Fruit fly (Drosophila melanogaster): Measurements from ENCODE around the gene brk.

Gene brk

DNA sequence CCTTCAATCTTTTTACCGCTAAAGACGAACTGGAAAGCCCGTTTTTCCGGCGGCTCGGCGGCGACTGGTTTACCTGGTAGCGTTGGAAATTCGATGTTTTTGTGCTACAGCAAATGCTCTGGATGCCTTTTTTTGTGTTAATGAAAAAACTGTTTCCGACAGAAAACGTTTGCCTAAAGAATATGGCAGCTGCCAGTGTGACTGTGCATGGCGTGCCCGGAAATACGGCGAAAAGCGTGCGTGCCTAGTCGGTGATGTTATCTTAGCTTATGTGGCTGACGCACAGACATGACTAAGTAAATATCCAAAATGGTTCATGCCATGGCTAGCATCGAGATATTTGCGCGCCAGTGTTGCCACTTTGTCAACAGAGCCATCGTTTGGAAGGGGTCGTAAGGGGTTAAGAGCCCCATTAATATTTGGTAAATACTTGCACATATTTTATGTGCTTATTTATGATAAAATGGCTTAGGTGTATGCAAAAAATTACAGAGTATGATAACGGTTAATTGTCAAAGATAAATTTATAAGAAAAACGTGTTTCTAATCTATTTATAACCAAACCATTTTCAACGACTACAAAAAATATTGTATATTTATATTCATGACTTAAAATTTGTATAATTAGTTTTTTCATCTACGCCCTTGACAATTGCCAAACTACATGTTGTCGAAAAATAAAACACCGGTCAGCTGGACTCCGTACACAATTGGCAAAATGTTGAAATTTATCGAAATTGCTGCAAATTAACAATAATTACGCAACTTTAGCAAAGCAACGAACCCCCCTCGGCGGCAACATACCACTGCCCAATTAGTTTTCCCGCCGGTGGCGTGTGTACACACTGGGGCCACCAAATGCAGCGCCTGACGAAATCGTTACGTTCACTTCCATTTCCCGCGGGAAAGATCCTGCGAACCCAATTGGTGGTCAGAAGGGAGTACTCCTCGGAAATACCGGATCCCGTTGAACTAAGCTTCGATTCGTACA, 21.4 kb upstream of the brk start, which contains the start of gene CG2059 (continued):
- TF ChIP-seq CG7928 (GFP tag; optimal IDR thresholded peaks at IDR 0.05) (peak; percentile 53), twi (tag; optimal IDR thresholded peaks at IDR 0.05) (no peak), Lhr (GFP tag; optimal IDR thresholded peaks at IDR 0.05) (peak; percentile 92), sna (GFP tag; IDR thresholded peaks at IDR 0.05; ENCODE audit: partially characterized antibody) (0 out of 2 replicates have a peak, but pooled peaks have one; percentile 12), sug (tag; optimal IDR thresholded peaks at IDR 0.05) (peak; percentile 24), B-H1 (GFP tag; IDR thresholded peaks at IDR 0.05) (no peak), vvl (GFP tag; IDR thresholded peaks at IDR 0.05) (peak; percentile 72), jigr1 (GFP tag; IDR thresholded peaks at IDR 0.05) (no peak), CG18476 (GFP tag; optimal IDR thresholded peaks at IDR 0.05) (peak; percentile 44), CG8290 (GFP tag; optimal IDR thresholded peaks at IDR 0.05) (no peak), CG8290 (tag; optimal IDR thresholded peaks at IDR 0.05) (peak in 1 of 2 experiments; percentile 94), HmgZ (tag; optimal IDR thresholded peaks at IDR 0.05) (peak; percentile 60), CG16815 (GFP tag; optimal IDR thresholded peaks at IDR 0.05) (peak; percentile 8), NC2β (GFP tag; optimal IDR thresholded peaks at IDR 0.05) (peak; percentile 63), row (GFP tag; IDR thresholded peaks at IDR 0.05) (peak; percentile 85), her (GFP tag; optimal IDR thresholded peaks at IDR 0.05) (peak; percentile 65), ken (GFP tag; IDR thresholded peaks at IDR 0.05) (peak; percentile 69; the same call in 1 of the 3 replicates), inv (GFP tag; IDR thresholded peaks at IDR 0.05; ENCODE audit: partially characterized antibody) (0 out of 2 replicates have a peak, but pooled peaks have one; percentile 37), CG12391 (tag; optimal IDR thresholded peaks at IDR 0.05) (peak; percentile 52), ato (GFP tag; IDR thresholded peaks at IDR 0.05; ENCODE audit: partially characterized antibody) (no peak), CG2129 (GFP tag; IDR thresholded peaks at IDR 0.05; ENCODE audit: partially characterized antibody) (no peak), shn (GFP tag; optimal IDR thresholded peaks at IDR 0.05) (peak; percentile 60), peb (GFP tag; IDR thresholded peaks at IDR 0.05) (no peak), Sin3A (optimal IDR thresholded peaks at IDR 0.05) (peak; percentile 54), CG15479 (GFP tag; optimal IDR thresholded peaks at IDR 0.05) (peak; percentile 75), slou (GFP tag; optimal IDR thresholded peaks at IDR 0.05) (no peak), bigmax (GFP tag; optimal IDR thresholded peaks at IDR 0.05) (peak; percentile 53), jing (GFP tag; optimal IDR thresholded peaks at IDR 0.05) (no peak), lbe (GFP tag; optimal IDR thresholded peaks at IDR 0.05) (no peak), GATAe (GFP tag; conservative IDR thresholded peaks at IDR 0.05) (no peak; the same call in 1 of the 2 replicates), CG18262 (tag; optimal IDR thresholded peaks at IDR 0.05) (peak; percentile 44), CG6654 (GFP tag; optimal IDR thresholded peaks at IDR 0.05) (no peak), cg (GFP tag; optimal IDR thresholded peaks at IDR 0.05) (no peak), hth (optimal IDR thresholded peaks at IDR 0.05) (no peak), Lpt (GFP tag; optimal IDR thresholded peaks at IDR 0.05) (no peak), E2f1 (GFP tag; IDR thresholded peaks at IDR 0.05) (peak; percentile 51), CG17361 (GFP tag; IDR thresholded peaks at IDR 0.05) (peak; percentile 63), CG10366 (GFP tag; IDR thresholded peaks at IDR 0.05) (peak; percentile 47), CG12104 (GFP tag; optimal IDR thresholded peaks at IDR 0.05) (peak; percentile 59), az2 (GFP tag; optimal IDR thresholded peaks at IDR 0.05) (no peak), repo (GFP tag; optimal IDR thresholded peaks at IDR 0.05) (no peak), CG11093 (GFP tag; IDR thresholded peaks at IDR 0.05) (0 out of 3 replicates have a peak, but pooled peaks have one; percentile 43), sr (GFP tag; IDR thresholded peaks at IDR 0.05) (0 out of 3 replicates have a peak, but pooled peaks have one; percentile 23), CG2712 (tag; optimal IDR thresholded peaks at IDR 0.05) (peak; percentile 53), stc (GFP tag; IDR thresholded peaks at IDR 0.05) (no peak), Dref (GFP tag; IDR thresholded peaks at IDR 0.05) (peak; percentile 65), amos (GFP tag; IDR thresholded peaks at IDR 0.05; ENCODE audit: partially characterized antibody) (peak; percentile 66), nom (GFP tag; optimal IDR thresholded peaks at IDR 0.05) (peak; percentile 57), CG15073 (GFP tag; optimal IDR thresholded peaks at IDR 0.05) (no peak)
